Fruit fly (Drosophila melanogaster) whole organism, adult: ENCODE results near the gene LysD.

ENCODE experiments used
- CG12768 ChIP-seq: fragments of 200-800 bp; sonication (Bioruptor generic); optimal IDR thresholded peaks from 2 replicates; lab custom pipeline; 2017; ENCODE audit warnings: missing biosample characterization, missing genetic modification characterization, mild to moderate bottlenecking, moderate library complexity, missing genetic modification reagents
- Mnt ChIP-seq: fragments of 200-800 bp; sonication (Bioruptor generic); optimal IDR thresholded peaks from 2 replicates; lab custom pipeline; 2016; ENCODE audit warnings: missing biosample characterization, mild to moderate bottlenecking, missing genetic modification characterization
- kay ChIP-seq: fragments of 200-800 bp; sonication (Bioruptor generic); peaks from one replicate; lab custom pipeline; 2016; ENCODE audit warnings: missing biosample characterization, missing genetic modification characterization, borderline replicate concordance

dm6 chr3L:1232582-1232981, 21.6 kb upstream of the LysD start, which contains the start of gene CG33965:
- TF ChIP-seq Mnt: no peak
- no peak for TF ChIP-seq CG12768 (GFP tag; lab: Kevin White, UChicago)
- no peak for TF ChIP-seq kay (GFP tag; lab: Kevin White, UChicago)
